Worm (Caenorhabditis elegans) whole organism, L1 larva: Measurements from ENCODE around the gene atp-5.
A peak's percentile ranks its signal among the peaks of the same experiment; 100 is the strongest.

ENCODE experiments used
- C16A3.4 ChIP-seq: fragments of 150-350 bp; optimal IDR thresholded peaks from 2 replicates; lab custom pipeline; 2014; ENCODE audit warnings: missing biosample characterization, missing genetic modification characterization
- aha-1 ChIP-seq: fragments of 150-350 bp; optimal IDR thresholded peaks from 2 replicates; lab custom pipeline; 2014; ENCODE audit warnings: missing biosample characterization, missing genetic modification characterization
- alr-1 ChIP-seq: fragments of 200-800 bp; sonication (Bioruptor generic); optimal IDR thresholded peaks from 2 replicates; lab custom pipeline; 2018; ENCODE audit warnings: borderline replicate concordance, mild to moderate bottlenecking, missing genetic modification characterization, missing compliant biosample characterization
- ama-1 ChIP-seq: fragments of 150-350 bp; optimal IDR thresholded peaks from 2 replicates; lab custom pipeline; 2014
- blmp-1 ChIP-seq: fragments of 150-350 bp; optimal IDR thresholded peaks from 2 replicates; lab custom pipeline; 2014; ENCODE audit warnings: missing biosample characterization, missing genetic modification characterization
- ceh-8 ChIP-seq: fragments of 200-800 bp; sonication (Bioruptor generic); optimal IDR thresholded peaks from 2 replicates; lab custom pipeline; 2018; ENCODE audit warnings: mild to moderate bottlenecking, missing genetic modification characterization, moderate library complexity, missing compliant biosample characterization
- ceh-82 ChIP-seq, 3 experiments: fragments of 150-350 bp in 1 of 3; sonication (generic microtip) in 2 of 3; optimal IDR thresholded peaks; 2 replicates each; lab custom pipeline; 2014 to 2017; ENCODE audit warnings: missing biosample characterization in 3 of 3, missing genetic modification characterization in 3 of 3
- ceh-90 ChIP-seq: sonication (generic microtip); optimal IDR thresholded peaks from 2 replicates; lab custom pipeline; 2016; ENCODE audit warnings: missing genetic modification characterization, missing compliant biosample characterization
- ces-1 ChIP-seq: fragments of 150-350 bp; optimal IDR thresholded peaks from 2 replicates; lab custom pipeline; 2014; ENCODE audit warnings: missing biosample characterization, missing genetic modification reagents, missing genetic modification characterization
- dpl-1 ChIP-seq, 3 experiments: fragments of 150-350 bp in 2 of 3; sonication (generic microtip) in 1 of 3; optimal IDR thresholded peaks; 2 replicates each; lab custom pipeline; 2014 to 2017; ENCODE audit warnings: missing biosample characterization in 3 of 3, missing genetic modification characterization in 3 of 3, missing genetic modification reagents in 3 of 3
- efl-1 ChIP-seq, 4 experiments: fragments of 150-350 bp; optimal IDR thresholded peaks in 3 of 4; peaks in 1 of 4; 1 replicate in 1 of 4; 2 replicates in 3 of 4; lab custom pipeline; 2014; ENCODE audit warnings: missing biosample characterization in 2 of 4, missing genetic modification characterization in 2 of 4, missing genetic modification reagents in 2 of 4
- efl-3 ChIP-seq: fragments of 200-800 bp; sonication (Bioruptor generic); optimal IDR thresholded peaks from 2 replicates; lab custom pipeline; 2018; ENCODE audit warnings: mild to moderate bottlenecking, missing genetic modification characterization, missing compliant biosample characterization
- egl-13 ChIP-seq: sonication (generic microtip); optimal IDR thresholded peaks from 2 replicates; lab custom pipeline; 2016; ENCODE audit warnings: missing genotype, missing genetic modification reagents, missing genetic modification characterization, missing compliant biosample characterization
- egl-27 ChIP-seq, 2 experiments: fragments of 150-350 bp in 1 of 2; sonication (generic microtip); optimal IDR thresholded peaks; 3 replicates each; lab custom pipeline; 2017 to 2018; ENCODE audit warnings: missing biosample characterization in 2 of 2, missing genetic modification characterization in 2 of 2, missing genetic modification reagents in 2 of 2
- elt-2 ChIP-seq: sonication (generic microtip); optimal IDR thresholded peaks from 2 replicates; lab custom pipeline; 2016; ENCODE audit warnings: missing genetic modification characterization, mild to moderate bottlenecking, inconsistent platforms, missing compliant biosample characterization, missing genetic modification reagents
- elt-3 ChIP-seq, 6 experiments: fragments of 150-350 bp in 1 of 6; sonication (generic microtip); optimal IDR thresholded peaks; 2 replicates each; lab custom pipeline; 2017 to 2018; ENCODE audit warnings: missing biosample characterization in 6 of 6, missing genetic modification characterization in 6 of 6, inconsistent platforms in 1 of 6
- fkh-10 ChIP-seq: sonication (generic microtip); optimal IDR thresholded peaks from 2 replicates; lab custom pipeline; 2017; ENCODE audit warnings: missing biosample characterization, missing genetic modification reagents, missing genetic modification characterization
- fkh-8 ChIP-seq: sonication (generic microtip); optimal IDR thresholded peaks from 2 replicates; lab custom pipeline; 2016; ENCODE audit warnings: mild to moderate bottlenecking, missing genetic modification characterization, missing compliant biosample characterization
- fos-1 ChIP-seq: fragments of 150-350 bp; optimal IDR thresholded peaks from 2 replicates; lab custom pipeline; 2014; ENCODE audit warnings: missing biosample characterization, missing genetic modification characterization
- hlh-17 ChIP-seq: fragments of 200-800 bp; sonication (Bioruptor generic); optimal IDR thresholded peaks from 2 replicates; lab custom pipeline; 2018; ENCODE audit warnings: missing genetic modification characterization, mild to moderate bottlenecking, missing compliant biosample characterization, moderate library complexity, borderline replicate concordance
- hpl-2 ChIP-seq: fragments of 150-350 bp; optimal IDR thresholded peaks from 2 replicates; lab custom pipeline; 2014; ENCODE audit warnings: missing biosample characterization, missing genetic modification reagents, missing genetic modification characterization
- irx-1 ChIP-seq: sonication (generic microtip); optimal IDR thresholded peaks from 2 replicates; lab custom pipeline; 2016; ENCODE audit warnings: missing genetic modification characterization, missing compliant biosample characterization
- jun-1 ChIP-seq: fragments of 150-350 bp; optimal IDR thresholded peaks from 2 replicates; lab custom pipeline; 2014; ENCODE audit warnings: missing biosample characterization, missing genetic modification reagents, missing genetic modification characterization
- lin-13 ChIP-seq: fragments of 150-350 bp; optimal IDR thresholded peaks from 2 replicates; lab custom pipeline; 2014; ENCODE audit warnings: missing biosample characterization, missing genetic modification reagents, missing genetic modification characterization
- lin-14 ChIP-seq: fragments of 200-800 bp; sonication (Bioruptor generic); optimal IDR thresholded peaks from 2 replicates; lab custom pipeline; 2018; ENCODE audit warnings: mild to moderate bottlenecking, missing genetic modification characterization, moderate library complexity, missing compliant biosample characterization
- lin-35 ChIP-seq, 2 experiments: fragments of 150-350 bp; optimal IDR thresholded peaks; 2 replicates each; lab custom pipeline; 2014; ENCODE audit warnings: missing biosample characterization in 2 of 2, missing genetic modification characterization in 2 of 2, missing genetic modification reagents in 2 of 2
- lsy-2 ChIP-seq, 2 experiments: fragments of 150-350 bp; optimal IDR thresholded peaks; 2 replicates each; lab custom pipeline; 2014; ENCODE audit warnings: missing biosample characterization in 2 of 2, missing genetic modification characterization in 2 of 2
- mab-9 ChIP-seq: fragments of 200-800 bp; sonication (Bioruptor generic); IDR thresholded peaks from 2 replicates; pipeline ENCODE4 v1.3.6; 2022; ENCODE audit warnings: missing genetic modification reagents, missing genetic modification characterization, missing compliant biosample characterization
- mdl-1 ChIP-seq, 2 experiments: fragments of 150-350 bp; optimal IDR thresholded peaks; 2 replicates each; lab custom pipeline; 2014 to 2017; ENCODE audit warnings: missing biosample characterization in 2 of 2, missing genetic modification characterization in 2 of 2, inconsistent platforms in 1 of 2
- nhr-12 ChIP-seq: sonication (generic microtip); optimal IDR thresholded peaks from 2 replicates; lab custom pipeline; 2017; ENCODE audit warnings: missing biosample characterization, missing genetic modification characterization
- nhr-19 ChIP-seq: fragments of 200-800 bp; sonication (Bioruptor generic); conservative IDR thresholded peaks from 2 replicates; pipeline ENCODE4 v1.3.6; 2022; ENCODE audit warnings: missing genetic modification characterization, missing compliant biosample characterization
- nhr-20 ChIP-seq: sonication (generic microtip); optimal IDR thresholded peaks from 2 replicates; lab custom pipeline; 2016; ENCODE audit warnings: mild to moderate bottlenecking, missing genetic modification characterization, missing compliant biosample characterization
- nhr-237 ChIP-seq: fragments of 150-350 bp; optimal IDR thresholded peaks from 2 replicates; lab custom pipeline; 2014; ENCODE audit warnings: missing biosample characterization, missing genetic modification characterization
- nhr-28 ChIP-seq: fragments of 150-350 bp; optimal IDR thresholded peaks from 2 replicates; lab custom pipeline; 2014; ENCODE audit warnings: missing biosample characterization, missing genetic modification characterization
- nhr-71 ChIP-seq: sonication (generic microtip); optimal IDR thresholded peaks from 2 replicates; lab custom pipeline; 2016; ENCODE audit warnings: mild to moderate bottlenecking, missing genetic modification characterization, moderate library complexity, missing compliant biosample characterization
- nhr-90 ChIP-seq: sonication (generic microtip); optimal IDR thresholded peaks from 2 replicates; lab custom pipeline; 2016; ENCODE audit warnings: mild to moderate bottlenecking, missing genetic modification characterization, missing compliant biosample characterization; ENCODE audit not compliant: poor library complexity
- pax-3 ChIP-seq: fragments of 200-800 bp; sonication (Bioruptor generic); optimal IDR thresholded peaks from 2 replicates; lab custom pipeline; 2018; ENCODE audit warnings: mild to moderate bottlenecking, missing genetic modification characterization, moderate library complexity, missing compliant biosample characterization
- rnt-1 ChIP-seq: sonication (generic microtip); optimal IDR thresholded peaks from 2 replicates; lab custom pipeline; 2016; ENCODE audit warnings: mild to moderate bottlenecking, missing genetic modification characterization, moderate library complexity, missing compliant biosample characterization
- skn-1 ChIP-seq: fragments of 150-350 bp; optimal IDR thresholded peaks from 2 replicates; lab custom pipeline; 2014; ENCODE audit warnings: missing biosample characterization, missing genetic modification characterization
- snpc-4 ChIP-seq: fragments of 150-350 bp; optimal IDR thresholded peaks from 2 replicates; lab custom pipeline; 2014; ENCODE audit warnings: missing biosample characterization, missing genetic modification characterization
- snu-23 ChIP-seq: sonication (generic microtip); optimal IDR thresholded peaks from 2 replicates; lab custom pipeline; 2016; ENCODE audit warnings: missing genetic modification characterization, missing compliant biosample characterization
- sox-4 ChIP-seq: sonication (generic microtip); optimal IDR thresholded peaks from 2 replicates; lab custom pipeline; 2016; ENCODE audit warnings: missing genetic modification characterization, missing compliant biosample characterization
- sup-37 ChIP-seq: fragments of 200-800 bp; sonication (Bioruptor generic); optimal IDR thresholded peaks from 2 replicates; lab custom pipeline; 2018; ENCODE audit warnings: mild to moderate bottlenecking, missing genetic modification characterization, missing compliant biosample characterization
- tlp-1 ChIP-seq: fragments of 150-350 bp; optimal IDR thresholded peaks from 2 replicates; lab custom pipeline; 2014; ENCODE audit warnings: missing biosample characterization, missing genetic modification characterization
- unc-130 ChIP-seq: fragments of 150-350 bp; optimal IDR thresholded peaks from 2 replicates; lab custom pipeline; 2017; ENCODE audit warnings: missing biosample characterization, missing genetic modification characterization, inconsistent platforms
- unc-30 ChIP-seq: sonication (generic microtip); optimal IDR thresholded peaks from 2 replicates; lab custom pipeline; 2017; ENCODE audit warnings: missing biosample characterization, missing genetic modification characterization
- unc-86 ChIP-seq: sonication (generic microtip); optimal IDR thresholded peaks from 2 replicates; lab custom pipeline; 2016; ENCODE audit warnings: missing genetic modification characterization, missing compliant biosample characterization
- vab-15 ChIP-seq: sonication (generic microtip); optimal IDR thresholded peaks from 2 replicates; lab custom pipeline; 2017; ENCODE audit warnings: missing genotype, mild to moderate bottlenecking, missing genetic modification characterization, missing compliant biosample characterization
- xbp-1 ChIP-seq: sonication (generic microtip); optimal IDR thresholded peaks from 2 replicates; lab custom pipeline; 2016; ENCODE audit warnings: missing genetic modification characterization, missing compliant biosample characterization
- zag-1 ChIP-seq: fragments of 150-350 bp; optimal IDR thresholded peaks from 2 replicates; lab custom pipeline; 2014; ENCODE audit warnings: missing biosample characterization, missing genetic modification characterization
- zip-4 ChIP-seq: fragments of 200-800 bp; sonication (Bioruptor generic); optimal IDR thresholded peaks from 2 replicates; lab custom pipeline; 2018; ENCODE audit warnings: mild to moderate bottlenecking, missing genetic modification characterization, moderate library complexity, missing compliant biosample characterization

The atp-5 gene

ce11 chrV:11087119-11087518, 36.5 kb downstream of the atp-5 start (continued):
- TF ChIP-seq ces-1 (GFP tag; lab: Kevin White, UChicago) (no peak), nhr-71 (peak; percentile 8), xbp-1 (tag; lab: Kevin White, UChicago) (no peak), mdl-1 (tag; optimal IDR thresholded peaks at IDR 0.05; lab: Kevin White, UChicago) (no peak)

ce11 chrV:11083691-11084090, 40.0 kb downstream of the atp-5 start:
- TF ChIP-seq lin-35 (GFP tag; optimal IDR thresholded peaks at IDR 0.05; lab: Kevin White, UChicago) (peak in 1 of 2 experiments; percentile 10), zip-4 (no peak), fkh-8 (tag; lab: Kevin White, UChicago) (no peak), elt-2 (tag; lab: Kevin White, UChicago) (no peak), unc-130 (tag; lab: Kevin White, UChicago) (no peak), snu-23 (GFP tag; lab: Kevin White, UChicago) (peak; percentile 64), tlp-1 (tag; lab: Kevin White, UChicago) (no peak), sox-4 (tag; lab: Kevin White, UChicago) (no peak), nhr-237 (no peak), nhr-90 (tag; lab: Kevin White, UChicago) (no peak), ceh-90 (tag; lab: Kevin White, UChicago) (no peak), mdl-1 (tag; optimal IDR thresholded peaks at IDR 0.05; lab: Kevin White, UChicago) (peak in 1 of 2 experiments; percentile 70), fos-1 (tag; lab: Kevin White, UChicago) (peak; percentile 10), sup-37 (peak; percentile 28), pax-3 (tag; lab: Kevin White, UChicago) (no peak), skn-1 (tag; lab: Kevin White, UChicago) (no peak), nhr-28 (tag; lab: Kevin White, UChicago) (no peak), hpl-2 (GFP tag; lab: Kevin White, UChicago) (no peak), snpc-4 (no peak), unc-86 (tag; lab: Kevin White, UChicago) (no peak), zag-1 (tag; lab: Kevin White, UChicago) (no peak), rnt-1 (tag; lab: Kevin White, UChicago) (peak; percentile 84), aha-1 (tag; lab: Kevin White, UChicago) (no peak), ceh-82 (tag; optimal IDR thresholded peaks at IDR 0.05; lab: Kevin White, UChicago) (peak in 2 of 3 experiments; percentile 24 to 42), ama-1 (no peak), egl-27 (tag; optimal IDR thresholded peaks at IDR 0.05; lab: Kevin White, UChicago) (no peak), fkh-10 (GFP tag; lab: Kevin White, UChicago) (no peak), efl-3 (GFP tag; lab: Kevin White, UChicago) (no peak), dpl-1 (GFP tag; optimal IDR thresholded peaks at IDR 0.05; lab: Kevin White, UChicago) (peak in 1 of 3 experiments; percentile 27), unc-30 (tag; lab: Kevin White, UChicago) (no peak), C16A3.4 (tag; lab: Kevin White, UChicago) (peak; percentile 11), irx-1 (tag; lab: Kevin White, UChicago) (peak; percentile 35), nhr-12 (tag; lab: Kevin White, UChicago) (no peak), hlh-17 (GFP tag; lab: Kevin White, UChicago) (no peak), egl-13 (tag; lab: Kevin White, UChicago) (no peak), vab-15 (no peak), elt-3 (tag; optimal IDR thresholded peaks at IDR 0.05; lab: Kevin White, UChicago) (no peak), mab-9 (GFP tag; lab: Robert Waterston, UW) (no peak), nhr-20 (peak; percentile 47), blmp-1 (tag; lab: Kevin White, UChicago) (no peak), efl-1 (optimal IDR thresholded peaks at IDR 0.05; lab: Kevin White, UChicago) (peak; percentile 6 to 33), efl-1 (GFP tag; optimal IDR thresholded peaks at IDR 0.05 in 1 of 2; lab: Kevin White, UChicago) (peak in 1 of 2 experiments; percentile 44), nhr-19 (peak; percentile 67), ceh-8 (no peak), lsy-2 (tag; optimal IDR thresholded peaks at IDR 0.05; lab: Kevin White, UChicago) (peak; percentile 23 to 60), lin-13 (GFP tag; lab: Kevin White, UChicago) (no peak), lin-14 (GFP tag; lab: Kevin White, UChicago) (peak; percentile 92), alr-1 (tag; lab: Kevin White, UChicago) (no peak), jun-1 (tag; lab: Kevin White, UChicago) (no peak)
